Worm (Caenorhabditis elegans): ENCODE measurements around the gene trpp-6.

trpp-6 gene

ce11 chrV:9986177-9986576 is 5.5 kb upstream of the trpp-6 start, which contains the start of gene rmd-2:
rmd-2 (minus strand) TSS chrV:9986277.
- TF ChIP-seq ztf-4 (tag; optimal IDR thresholded peaks at IDR 0.05), result no peak

- TF ChIP-seq egl-27 (tag; optimal IDR thresholded peaks at IDR 0.05), result no peak
- TF ChIP-seq ztf-4 (tag; optimal IDR thresholded peaks at IDR 0.05), result no peak
- no peak for TF ChIP-seq nhr-77 (tag; optimal IDR thresholded peaks at IDR 0.05)
- no peak for TF ChIP-seq mml-1 (tag; optimal IDR thresholded peaks at IDR 0.05)
- no peak for TF ChIP-seq lin-15B (tag; optimal IDR thresholded peaks at IDR 0.05)
- no peak for TF ChIP-seq ama-1 (optimal IDR thresholded peaks at IDR 0.05)
- no peak for TF ChIP-seq ceh-9 (tag; optimal IDR thresholded peaks at IDR 0.05)
- TF ChIP-seq unc-39 (tag; optimal IDR thresholded peaks at IDR 0.05), result no peak
- TF ChIP-seq ZK546.5 (tag; optimal IDR thresholded peaks at IDR 0.05), result no peak
- no peak for TF ChIP-seq eor-1 (tag; optimal IDR thresholded peaks at IDR 0.05)
- no peak for TF ChIP-seq nhr-237 (tag; optimal IDR thresholded peaks at IDR 0.05)
- no peak for TF ChIP-seq nhr-43 (tag; optimal IDR thresholded peaks at IDR 0.05; ENCODE audit: poor library complexity, severe bottlenecking)
Observed at ce11 chrV:9987688-9988087, 4.0 kb upstream of the trpp-6 start, which contains the start of gene C27H6.8. C27H6.8 (minus strand) TSS chrV:9987788.

ce11 chrV:9995791-9996190 is 4.1 kb downstream of the trpp-6 start, which contains the start of gene K08H10.6:
K08H10.6 (minus strand) TSS chrV:9995891.
- TF ChIP-seq zag-1 (tag; optimal IDR thresholded peaks at IDR 0.05) (no peak), mdl-1 (tag; optimal IDR thresholded peaks at IDR 0.05) (no peak)

- no peak for TF ChIP-seq pqm-1 (tag; optimal IDR thresholded peaks at IDR 0.05)
- TF ChIP-seq unc-39 (tag; optimal IDR thresholded peaks at IDR 0.05), result no peak
- no peak for TF ChIP-seq ama-1 (optimal IDR thresholded peaks at IDR 0.05)
Observed at ce11 chrV:10000760-10001159, 9.1 kb downstream of the trpp-6 start, which contains the start of gene K08H10.10. K08H10.10 (plus strand) TSS chrV:10001060.

ce11 chrV:10002720-10003119 is 11.0 kb downstream of the trpp-6 start:
- TF ChIP-seq egl-27 (tag; optimal IDR thresholded peaks at IDR 0.05) (peak; percentile 5), unc-39 (tag; optimal IDR thresholded peaks at IDR 0.05) (no peak), nhr-25 (tag; optimal IDR thresholded peaks at IDR 0.05) (peak; percentile 78), unc-62 (GFP tag; optimal IDR thresholded peaks at IDR 0.05) (peak; percentile 78), ztf-11 (tag; optimal IDR thresholded peaks at IDR 0.05) (no peak), elt-3 (tag; optimal IDR thresholded peaks at IDR 0.05) (no peak), nfya-1 (tag; optimal IDR thresholded peaks at IDR 0.05; ENCODE audit: insufficient read depth) (peak; percentile 24)

ce11 chrV:10003315-10003969 is 11.7 kb downstream of the trpp-6 start:
- TF ChIP-seq tbx-2 (tag; optimal IDR thresholded peaks at IDR 0.05) (no peak), fkh-2 (tag; optimal IDR thresholded peaks at IDR 0.05) (no peak), ceh-9 (tag; optimal IDR thresholded peaks at IDR 0.05) (no peak), unc-62 (GFP tag; optimal IDR thresholded peaks at IDR 0.05) (no peak), lsy-12 (tag; optimal IDR thresholded peaks at IDR 0.05) (no peak), skn-1 (tag; optimal IDR thresholded peaks at IDR 0.05) (peak; percentile 31), nhr-12 (tag; optimal IDR thresholded peaks at IDR 0.05) (no peak), jun-1 (tag; optimal IDR thresholded peaks at IDR 0.05) (peak; percentile 8), nhr-77 (tag; optimal IDR thresholded peaks at IDR 0.05) (no peak), ceh-16 (tag; optimal IDR thresholded peaks at IDR 0.05) (no peak), ama-1 (optimal IDR thresholded peaks at IDR 0.05) (no peak), pqm-1 (tag; optimal IDR thresholded peaks at IDR 0.05) (peak; percentile 50), ztf-11 (tag; optimal IDR thresholded peaks at IDR 0.05) (no peak), fos-1 (tag; optimal IDR thresholded peaks at IDR 0.05) (no peak), unc-39 (tag; optimal IDR thresholded peaks at IDR 0.05) (no peak), pha-4 (tag; optimal IDR thresholded peaks at IDR 0.05) (peak; percentile 76), lin-39 (tag; optimal IDR thresholded peaks at IDR 0.05) (peak; percentile 38), ZK546.5 (tag; optimal IDR thresholded peaks at IDR 0.05) (no peak), mdl-1 (tag; optimal IDR thresholded peaks at IDR 0.05) (no peak), nhr-76 (tag; optimal IDR thresholded peaks at IDR 0.05) (no peak), eor-1 (tag; optimal IDR thresholded peaks at IDR 0.05) (no peak), daf-12 (tag; optimal IDR thresholded peaks at IDR 0.05) (no peak), nhr-43 (tag; optimal IDR thresholded peaks at IDR 0.05; ENCODE audit: poor library complexity, severe bottlenecking) (peak; percentile 52), aly-2 (tag; optimal IDR thresholded peaks at IDR 0.05) (no peak), hmg-11 (tag; optimal IDR thresholded peaks at IDR 0.05) (peak; percentile 57), fkh-10 (GFP tag; optimal IDR thresholded peaks at IDR 0.05) (no peak), nhr-25 (tag; optimal IDR thresholded peaks at IDR 0.05) (peak; percentile 41), snpc-4 (tag; optimal IDR thresholded peaks at IDR 0.05) (peak; percentile 42), sea-2 (GFP tag; optimal IDR thresholded peaks at IDR 0.05) (no peak), nhr-67 (tag; optimal IDR thresholded peaks at IDR 0.05) (no peak), nfya-1 (tag; optimal IDR thresholded peaks at IDR 0.05; ENCODE audit: insufficient read depth) (peak; percentile 53), nhr-11 (tag; optimal IDR thresholded peaks at IDR 0.05) (no peak), nhr-237 (tag; optimal IDR thresholded peaks at IDR 0.05) (no peak), ceh-82 (tag; optimal IDR thresholded peaks at IDR 0.05) (no peak), lin-15B (tag; optimal IDR thresholded peaks at IDR 0.05) (peak; percentile 73)
